Worm (Caenorhabditis elegans) whole organism, L3 larva: ENCODE results near the gene kvs-5.

Source experiments
- aly-2 ChIP-seq: fragments of 150-350 bp; optimal IDR thresholded peaks from 2 replicates; lab custom pipeline; 2014; ENCODE audit warnings: missing biosample characterization, missing genetic modification characterization
- ama-1 ChIP-seq: fragments of 150-350 bp; optimal IDR thresholded peaks from 2 replicates; lab custom pipeline; 2018
- elt-2 ChIP-seq: sonication (generic microtip); optimal IDR thresholded peaks from 2 replicates; lab custom pipeline; 2016; ENCODE audit warnings: missing genetic modification reagents, mild to moderate bottlenecking, missing genetic modification characterization, missing compliant biosample characterization
- elt-3 ChIP-seq, 3 experiments: fragments of 150-350 bp in 1 of 3; sonication (generic microtip) in 2 of 3; optimal IDR thresholded peaks; 2 replicates in 2 of 3; 4 replicates in 1 of 3; lab custom pipeline; 2014 to 2017; ENCODE audit warnings: missing biosample characterization in 3 of 3, missing genetic modification characterization in 3 of 3
- fos-1 ChIP-seq: fragments of 150-350 bp; optimal IDR thresholded peaks from 2 replicates; lab custom pipeline; 2014; ENCODE audit warnings: missing biosample characterization, missing genetic modification characterization
- lin-39 ChIP-seq: fragments of 150-350 bp; optimal IDR thresholded peaks from 2 replicates; lab custom pipeline; 2018; ENCODE audit warnings: missing biosample characterization, missing genetic modification reagents, missing genetic modification characterization
- nhr-28 ChIP-seq: fragments of 150-350 bp; optimal IDR thresholded peaks from 2 replicates; lab custom pipeline; 2014; ENCODE audit warnings: missing biosample characterization, missing genetic modification characterization
- nhr-77 ChIP-seq: fragments of 150-350 bp; optimal IDR thresholded peaks from 2 replicates; lab custom pipeline; 2014; ENCODE audit warnings: missing biosample characterization, missing genetic modification characterization
- sea-2 ChIP-seq: fragments of 150-350 bp; sonication (generic microtip); optimal IDR thresholded peaks from 4 replicates; lab custom pipeline; 2014; ENCODE audit warnings: missing biosample characterization, missing genetic modification reagents, missing genetic modification characterization
- skn-1 ChIP-seq: fragments of 150-350 bp; optimal IDR thresholded peaks from 2 replicates; lab custom pipeline; 2014; ENCODE audit warnings: missing biosample characterization, missing genetic modification characterization
- unc-62 ChIP-seq: fragments of 150-350 bp; sonication (generic microtip); optimal IDR thresholded peaks from 4 replicates; lab custom pipeline; 2014; ENCODE audit warnings: missing biosample characterization, missing genetic modification reagents, missing genetic modification characterization

DNA sequence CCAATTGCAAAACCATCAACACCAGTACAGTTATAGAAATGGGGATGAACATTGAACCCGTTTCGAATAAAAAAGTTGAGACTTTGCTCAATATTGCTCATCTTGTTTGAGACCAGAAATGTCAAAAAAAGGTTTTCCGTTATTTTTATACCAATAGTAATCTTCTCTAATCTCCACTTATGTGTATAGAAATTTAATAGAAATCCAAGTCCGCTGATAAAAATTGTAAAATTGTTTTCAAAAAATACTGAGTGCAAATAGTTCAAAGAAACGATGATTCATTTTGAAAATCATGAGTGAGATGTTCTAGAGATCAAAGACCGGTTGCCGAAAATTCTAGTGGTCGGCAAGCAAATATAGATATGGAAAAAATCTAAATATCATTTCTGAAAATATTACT, 17.2 kb upstream of the kvs-5 start, which contains the start of gene Y55F3C.10:
- TF ChIP-seq skn-1 (no peak), lin-39 (tag; lab: Kevin White, UChicago) (no peak), aly-2 (no peak), sea-2 (GFP tag; lab: Kevin White, UChicago) (no peak), ama-1 (no peak), elt-2 (no peak), fos-1 (tag; lab: Kevin White, UChicago) (no peak), nhr-77 (no peak), elt-3 (tag; optimal IDR thresholded peaks at IDR 0.05; lab: Kevin White, UChicago) (no peak), nhr-28 (tag; lab: Kevin White, UChicago) (no peak), unc-62 (no peak)
